Worm (Caenorhabditis elegans) whole organism, L1 larva: ENCODE measurements around the gene F43C11.6.

ENCODE experiments used
- C16A3.4 ChIP-seq: fragments of 150-350 bp; optimal IDR thresholded peaks from 2 replicates; lab custom pipeline; 2014; ENCODE audit warnings: missing biosample characterization, missing genetic modification characterization
- C34B4.2 ChIP-seq: sonication (generic microtip); optimal IDR thresholded peaks from 2 replicates; lab custom pipeline; 2017; ENCODE audit warnings: mild to moderate bottlenecking, missing genetic modification characterization, missing compliant biosample characterization
- Y116A8C.19 ChIP-seq: sonication (generic microtip); optimal IDR thresholded peaks from 2 replicates; lab custom pipeline; 2016; ENCODE audit warnings: missing compliant biosample characterization, missing genetic modification characterization, borderline replicate concordance
- blmp-1 ChIP-seq: fragments of 150-350 bp; optimal IDR thresholded peaks from 2 replicates; lab custom pipeline; 2014; ENCODE audit warnings: missing biosample characterization, missing genetic modification characterization
- ceh-8 ChIP-seq: fragments of 200-800 bp; sonication (Bioruptor generic); optimal IDR thresholded peaks from 2 replicates; lab custom pipeline; 2018; ENCODE audit warnings: mild to moderate bottlenecking, missing genetic modification characterization, moderate library complexity, missing compliant biosample characterization
- ceh-82 ChIP-seq, 3 experiments: fragments of 150-350 bp in 1 of 3; sonication (generic microtip) in 2 of 3; optimal IDR thresholded peaks; 2 replicates each; lab custom pipeline; 2014 to 2017; ENCODE audit warnings: missing biosample characterization in 3 of 3, missing genetic modification characterization in 3 of 3
- dpl-1 ChIP-seq, 3 experiments: fragments of 150-350 bp in 2 of 3; sonication (generic microtip) in 1 of 3; optimal IDR thresholded peaks; 2 replicates each; lab custom pipeline; 2014 to 2017; ENCODE audit warnings: missing biosample characterization in 3 of 3, missing genetic modification characterization in 3 of 3, missing genetic modification reagents in 3 of 3
- dsc-1 ChIP-seq: sonication (generic microtip); optimal IDR thresholded peaks from 2 replicates; lab custom pipeline; 2016; ENCODE audit warnings: mild to moderate bottlenecking, missing genetic modification characterization, missing compliant biosample characterization
- efl-1 ChIP-seq, 4 experiments: fragments of 150-350 bp; optimal IDR thresholded peaks in 3 of 4; peaks in 1 of 4; 1 replicate in 1 of 4; 2 replicates in 3 of 4; lab custom pipeline; 2014; ENCODE audit warnings: missing biosample characterization in 2 of 4, missing genetic modification characterization in 2 of 4, missing genetic modification reagents in 2 of 4
- egl-27 ChIP-seq, 2 experiments: fragments of 150-350 bp in 1 of 2; sonication (generic microtip); optimal IDR thresholded peaks; 3 replicates each; lab custom pipeline; 2017 to 2018; ENCODE audit warnings: missing biosample characterization in 2 of 2, missing genetic modification characterization in 2 of 2, missing genetic modification reagents in 2 of 2
- elt-2 ChIP-seq: sonication (generic microtip); optimal IDR thresholded peaks from 2 replicates; lab custom pipeline; 2016; ENCODE audit warnings: missing genetic modification characterization, mild to moderate bottlenecking, inconsistent platforms, missing compliant biosample characterization, missing genetic modification reagents
- fkh-4 ChIP-seq: sonication (generic microtip); optimal IDR thresholded peaks from 2 replicates; lab custom pipeline; 2016; ENCODE audit warnings: missing compliant biosample characterization, missing genetic modification characterization, borderline replicate concordance
- grh-1 ChIP-seq: fragments of 200-800 bp; sonication (Bioruptor generic); IDR thresholded peaks from 2 replicates; pipeline ENCODE4 v1.3.6; 2022; ENCODE audit warnings: missing genetic modification reagents, missing genetic modification characterization, missing compliant biosample characterization
- irx-1 ChIP-seq: sonication (generic microtip); optimal IDR thresholded peaks from 2 replicates; lab custom pipeline; 2016; ENCODE audit warnings: missing genetic modification characterization, missing compliant biosample characterization
- isw-1 ChIP-seq: fragments of 200-800 bp; sonication (Bioruptor generic); IDR thresholded peaks from 2 replicates; pipeline ENCODE4 v1.3.6; 2022; ENCODE audit warnings: missing genetic modification characterization, missing compliant biosample characterization
- jun-1 ChIP-seq: fragments of 150-350 bp; optimal IDR thresholded peaks from 2 replicates; lab custom pipeline; 2014; ENCODE audit warnings: missing biosample characterization, missing genetic modification reagents, missing genetic modification characterization
- lin-39 ChIP-seq: fragments of 150-350 bp; optimal IDR thresholded peaks from 2 replicates; lab custom pipeline; 2014; ENCODE audit warnings: missing biosample characterization, missing genetic modification reagents, missing genetic modification characterization
- lir-3 ChIP-seq: sonication (generic microtip); optimal IDR thresholded peaks from 2 replicates; lab custom pipeline; 2016; ENCODE audit warnings: mild to moderate bottlenecking, missing genetic modification characterization, moderate library complexity, missing compliant biosample characterization; ENCODE audit not compliant: poor library complexity
- mef-2 ChIP-seq: fragments of 150-350 bp; optimal IDR thresholded peaks from 2 replicates; lab custom pipeline; 2014; ENCODE audit warnings: missing biosample characterization, missing genetic modification characterization
- mep-1 ChIP-seq: fragments of 150-350 bp; optimal IDR thresholded peaks from 2 replicates; lab custom pipeline; 2014; ENCODE audit warnings: missing biosample characterization, missing genetic modification characterization
- nhr-11 ChIP-seq: fragments of 150-350 bp; optimal IDR thresholded peaks from 2 replicates; lab custom pipeline; 2014; ENCODE audit warnings: missing biosample characterization, missing genetic modification characterization
- nhr-20 ChIP-seq: sonication (generic microtip); optimal IDR thresholded peaks from 2 replicates; lab custom pipeline; 2016; ENCODE audit warnings: mild to moderate bottlenecking, missing genetic modification characterization, missing compliant biosample characterization
- nhr-237 ChIP-seq: fragments of 150-350 bp; optimal IDR thresholded peaks from 2 replicates; lab custom pipeline; 2014; ENCODE audit warnings: missing biosample characterization, missing genetic modification characterization
- nhr-71 ChIP-seq: sonication (generic microtip); optimal IDR thresholded peaks from 2 replicates; lab custom pipeline; 2016; ENCODE audit warnings: mild to moderate bottlenecking, missing genetic modification characterization, moderate library complexity, missing compliant biosample characterization
- nhr-77 ChIP-seq: fragments of 150-350 bp; optimal IDR thresholded peaks from 2 replicates; lab custom pipeline; 2014; ENCODE audit warnings: missing biosample characterization, missing genetic modification characterization
- nhr-85 ChIP-seq: sonication (generic microtip); peaks from one replicate; lab custom pipeline; 2016; ENCODE audit warnings: missing genetic modification characterization, inconsistent platforms, missing compliant biosample characterization
- nhr-90 ChIP-seq: sonication (generic microtip); optimal IDR thresholded peaks from 2 replicates; lab custom pipeline; 2016; ENCODE audit warnings: mild to moderate bottlenecking, missing genetic modification characterization, missing compliant biosample characterization; ENCODE audit not compliant: poor library complexity
- pag-3 ChIP-seq: sonication (generic microtip); optimal IDR thresholded peaks from 2 replicates; lab custom pipeline; 2017; ENCODE audit warnings: missing genetic modification characterization, mild to moderate bottlenecking, missing compliant biosample characterization, antibody characterized with exemption, borderline replicate concordance; ENCODE audit not compliant: insufficient read depth
- skn-1 ChIP-seq: fragments of 150-350 bp; optimal IDR thresholded peaks from 2 replicates; lab custom pipeline; 2014; ENCODE audit warnings: missing biosample characterization, missing genetic modification characterization
- snpc-4 ChIP-seq: fragments of 150-350 bp; optimal IDR thresholded peaks from 2 replicates; lab custom pipeline; 2014; ENCODE audit warnings: missing biosample characterization, missing genetic modification characterization
- swsn-7 ChIP-seq: sonication (generic microtip); optimal IDR thresholded peaks from 2 replicates; lab custom pipeline; 2016; ENCODE audit warnings: missing genetic modification characterization, missing compliant biosample characterization
- unc-30 ChIP-seq: sonication (generic microtip); optimal IDR thresholded peaks from 2 replicates; lab custom pipeline; 2017; ENCODE audit warnings: missing biosample characterization, missing genetic modification characterization
- unc-62 ChIP-seq: fragments of 150-350 bp; optimal IDR thresholded peaks from 2 replicates; lab custom pipeline; 2014; ENCODE audit warnings: missing biosample characterization, missing genetic modification reagents, missing genetic modification characterization
- unc-98 ChIP-seq: fragments of 200-800 bp; sonication (Bioruptor generic); IDR thresholded peaks from 2 replicates; pipeline ENCODE4 v1.3.6; 2022; ENCODE audit warnings: missing genetic modification characterization, missing compliant biosample characterization
- xbp-1 ChIP-seq: sonication (generic microtip); optimal IDR thresholded peaks from 2 replicates; lab custom pipeline; 2016; ENCODE audit warnings: missing genetic modification characterization, missing compliant biosample characterization
- zag-1 ChIP-seq: fragments of 150-350 bp; optimal IDR thresholded peaks from 2 replicates; lab custom pipeline; 2014; ENCODE audit warnings: missing biosample characterization, missing genetic modification characterization
- ztf-11 ChIP-seq, 2 experiments: sonication (generic microtip); optimal IDR thresholded peaks; 2 replicates each; lab custom pipeline; 2016 to 2017; ENCODE audit warnings: missing genetic modification characterization in 2 of 2, missing biosample characterization in 1 of 2, missing compliant biosample characterization in 1 of 2
- ztf-4 ChIP-seq: fragments of 150-350 bp; optimal IDR thresholded peaks from 2 replicates; lab custom pipeline; 2014; ENCODE audit warnings: missing biosample characterization, missing genetic modification characterization

The F43C11.6 gene

DNA sequence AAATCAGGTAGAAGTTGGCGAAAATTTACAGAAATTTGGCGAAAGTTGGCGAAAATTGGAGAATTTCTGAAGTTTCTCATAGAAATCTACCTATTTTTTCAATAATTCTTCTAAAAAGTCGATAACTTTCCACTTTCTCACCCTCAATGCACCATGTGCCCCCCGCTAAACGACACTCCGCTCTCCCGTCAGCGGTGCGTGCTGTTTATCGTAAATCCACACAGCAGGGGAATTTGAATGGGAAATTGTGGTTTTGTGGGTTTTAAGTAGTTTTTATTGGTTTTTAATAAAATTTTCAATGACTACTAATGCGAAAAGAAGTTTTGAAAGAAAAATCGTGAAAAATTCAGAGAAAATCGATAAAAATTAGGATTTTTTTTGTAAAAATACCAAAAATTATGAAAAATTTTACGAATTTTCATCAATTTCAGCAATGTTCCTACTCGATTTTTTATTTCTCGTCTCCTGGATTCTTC lies at the start of gene F43C11.6 (continued):
- TF ChIP-seq grh-1 (GFP tag; lab: Robert Waterston, UW) (no peak), C34B4.2 (no peak), zag-1 (tag; lab: Kevin White, UChicago) (no peak), mef-2 (tag; lab: Kevin White, UChicago) (no peak), jun-1 (tag; lab: Kevin White, UChicago) (no peak), mep-1 (tag; lab: Kevin White, UChicago) (no peak), unc-62 (no peak), efl-1 (optimal IDR thresholded peaks at IDR 0.05; lab: Kevin White, UChicago) (peak; percentile 55 to 63), efl-1 (GFP tag; optimal IDR thresholded peaks at IDR 0.05 in 1 of 2; lab: Kevin White, UChicago) (peak; percentile 58 to 95), ztf-4 (tag; lab: Kevin White, UChicago) (no peak), ztf-11 (tag; optimal IDR thresholded peaks at IDR 0.05; lab: Kevin White, UChicago) (no peak), nhr-85 (tag; lab: Kevin White, UChicago) (no peak), snpc-4 (no peak), fkh-4 (tag; lab: Kevin White, UChicago) (no peak), xbp-1 (tag; lab: Kevin White, UChicago) (peak; percentile 8), lir-3 (no peak), nhr-71 (tag; lab: Kevin White, UChicago) (no peak), irx-1 (tag; lab: Kevin White, UChicago) (no peak), unc-98 (GFP tag; lab: Robert Waterston, UW) (no peak), nhr-90 (tag; lab: Kevin White, UChicago) (no peak), egl-27 (tag; optimal IDR thresholded peaks at IDR 0.05; lab: Kevin White, UChicago) (no peak), unc-30 (tag; lab: Kevin White, UChicago) (no peak), pag-3 (tag; lab: Kevin White, UChicago) (no peak), skn-1 (tag; lab: Kevin White, UChicago) (peak; percentile 23), dpl-1 (GFP tag; optimal IDR thresholded peaks at IDR 0.05; lab: Kevin White, UChicago) (peak; percentile 35 to 76 (median 37)), ceh-82 (tag; optimal IDR thresholded peaks at IDR 0.05; lab: Kevin White, UChicago) (peak in 2 of 3 experiments; percentile 8 to 54), lin-39 (tag; lab: Kevin White, UChicago) (no peak), nhr-20 (tag; lab: Kevin White, UChicago) (peak; percentile 1), Y116A8C.19 (no peak), nhr-77 (no peak), nhr-11 (no peak)

DNA sequence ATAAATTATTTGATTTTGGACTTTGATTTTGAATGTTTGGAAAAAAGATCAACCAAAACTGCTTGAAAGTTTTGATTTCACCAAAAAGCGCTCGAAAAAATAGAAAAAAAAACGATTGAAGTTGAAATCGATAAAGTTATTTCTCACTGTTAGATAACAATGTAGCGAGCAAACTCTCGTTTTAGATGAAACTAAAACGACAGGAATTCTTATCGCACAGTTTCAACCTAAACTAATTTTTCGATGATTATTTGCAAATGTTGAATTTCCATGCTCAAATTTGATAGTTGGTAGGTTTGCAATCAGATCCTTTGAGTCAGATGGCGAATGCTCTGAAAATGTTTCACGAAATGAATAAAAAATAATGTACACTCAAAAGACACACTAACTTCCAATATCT lies 49.7 kb upstream of the F43C11.6 start:
- TF ChIP-seq dsc-1 (tag; lab: Kevin White, UChicago) (no peak), elt-2 (peak; percentile 5)
- TF ChIP-seq, all 84 proteins: peak for 1

DNA sequence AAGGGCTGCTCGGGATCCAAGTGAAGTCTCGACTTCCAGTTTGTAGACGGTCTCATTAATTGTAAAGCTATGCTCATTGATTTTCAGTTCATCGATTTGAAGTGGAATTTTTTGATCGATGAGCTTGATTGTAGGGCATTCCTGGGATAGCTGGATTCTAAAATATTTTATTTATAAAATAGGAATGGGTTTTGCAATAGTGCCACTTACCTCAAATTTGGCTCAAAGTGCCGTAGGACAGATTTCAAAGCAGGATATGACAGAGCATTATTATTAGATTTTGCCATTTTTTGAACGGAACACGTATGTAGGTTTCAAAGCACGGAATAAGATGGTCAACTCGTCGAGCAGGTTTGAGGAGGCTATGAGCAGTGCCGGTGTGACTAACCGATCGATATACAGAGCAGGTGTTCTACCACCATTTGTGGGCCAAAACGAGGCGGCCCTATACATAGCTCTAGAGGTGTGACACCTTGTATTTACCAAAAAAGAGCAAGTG lies 46.4 kb upstream of the F43C11.6 start, which contains the start of gene fbxc-25:
TSS of gene fbxc-25 (minus strand) at position 449 of the 499 bp plus-strand sequence.
- TF ChIP-seq ceh-82 (tag; optimal IDR thresholded peaks at IDR 0.05; lab: Kevin White, UChicago): no peak
- TF ChIP-seq nhr-20 (tag; lab: Kevin White, UChicago): no peak
- no peak for TF ChIP-seq swsn-7 (tag; lab: Kevin White, UChicago)
- TF ChIP-seq ceh-8: no peak
- TF ChIP-seq nhr-90 (tag; lab: Kevin White, UChicago): no peak
- no peak for TF ChIP-seq isw-1 (GFP tag; lab: Robert Waterston, UW)
- no peak for TF ChIP-seq C16A3.4
- no peak for TF ChIP-seq skn-1 (tag; lab: Kevin White, UChicago)
- TF ChIP-seq egl-27 (tag; optimal IDR thresholded peaks at IDR 0.05; lab: Kevin White, UChicago): no peak
- TF ChIP-seq ztf-4 (tag; lab: Kevin White, UChicago): no peak
- TF ChIP-seq blmp-1 (tag; lab: Kevin White, UChicago): no peak
- no peak for TF ChIP-seq jun-1 (tag; lab: Kevin White, UChicago)
- no peak for TF ChIP-seq nhr-237
